Fruit fly (Drosophila melanogaster): Measurements from ENCODE around the gene Cse1.

The Cse1 gene

DNA sequence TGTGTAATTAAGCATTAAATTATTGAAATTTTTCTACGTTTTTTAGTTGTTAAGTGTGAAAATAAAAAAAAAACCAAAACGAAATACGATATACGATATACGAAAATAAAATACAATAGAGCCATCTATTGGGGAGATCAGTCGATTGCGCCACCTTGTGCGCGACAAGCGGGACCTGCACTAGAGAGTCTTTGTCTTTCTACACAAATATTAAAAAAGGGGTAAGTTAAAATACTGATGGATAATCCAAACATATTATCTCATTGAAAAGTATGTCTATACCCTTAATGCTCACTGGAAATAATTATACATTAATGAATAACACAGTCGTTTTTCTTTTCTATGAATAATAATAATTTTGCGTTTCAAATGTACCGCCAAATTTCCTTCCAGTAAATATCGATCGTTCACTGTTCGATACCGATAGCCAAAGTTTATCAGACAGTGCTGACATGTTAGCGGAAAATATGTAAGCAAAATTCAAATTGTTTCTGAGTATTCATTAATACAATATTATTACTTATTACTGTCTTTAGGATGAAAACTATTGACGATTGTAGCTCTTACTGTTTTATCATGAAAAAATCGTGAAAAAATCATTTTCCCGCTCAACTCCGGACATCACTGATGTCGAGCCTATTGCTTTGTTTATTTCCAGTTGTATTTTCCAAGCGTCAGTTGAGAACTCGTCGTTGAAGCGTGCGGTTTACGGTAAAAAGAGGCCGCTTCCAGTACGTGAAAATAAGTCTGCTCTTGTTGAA lies 8.8 kb downstream of the Cse1 start, which contains the start of gene mdy (continued):
- TF ChIP-seq hb (GFP tag; IDR thresholded peaks at IDR 0.05; ENCODE audit: partially characterized antibody) (0 out of 3 replicates have a peak, but pooled peaks have one; percentile 15), B-H1 (GFP tag; IDR thresholded peaks at IDR 0.05) (no peak), CG14710 (tag; optimal IDR thresholded peaks at IDR 0.05) (peak; percentile 58), CG33213 (GFP tag; optimal IDR thresholded peaks at IDR 0.05) (peak; percentile 29), CG10431 (GFP tag; optimal IDR thresholded peaks at IDR 0.05) (no peak), dm (GFP tag; optimal IDR thresholded peaks at IDR 0.05) (no peak), pfk (GFP tag; optimal IDR thresholded peaks at IDR 0.05) (no peak), bowl (GFP tag; IDR thresholded peaks at IDR 0.05) (no peak), emc (GFP tag; optimal IDR thresholded peaks at IDR 0.05) (no peak), nmo (GFP tag; optimal IDR thresholded peaks at IDR 0.05) (peak; percentile 57), Dip3 (GFP tag; optimal IDR thresholded peaks at IDR 0.05) (peak; percentile 0), CG12299 (tag; optimal IDR thresholded peaks at IDR 0.05) (peak; percentile 37), CG13296 (GFP tag; optimal IDR thresholded peaks at IDR 0.05) (no peak), YL-1 (GFP tag; optimal IDR thresholded peaks at IDR 0.05) (peak; percentile 36), CG12942 (GFP tag; optimal IDR thresholded peaks at IDR 0.05) (peak; percentile 39), rib (GFP tag; IDR thresholded peaks at IDR 0.05) (no peak), CG34422 (GFP tag; IDR thresholded peaks at IDR 0.05) (peak; percentile 15; the same call in 2 of the 3 replicates), CG43689 (GFP tag; IDR thresholded peaks at IDR 0.05) (no peak), NFAT (GFP tag; IDR thresholded peaks at IDR 0.05) (peak; percentile 86), CG11456 (GFP tag; IDR thresholded peaks at IDR 0.05) (peak; percentile 86), twi (tag; optimal IDR thresholded peaks at IDR 0.05) (no peak), CG16813 (GFP tag; IDR thresholded peaks at IDR 0.05; ENCODE audit: partially characterized antibody) (peak; percentile 52; the same call in 2 of the 3 replicates), fru (optimal IDR thresholded peaks at IDR 0.05) (no peak), CG8388 (GFP tag; optimal IDR thresholded peaks at IDR 0.05) (peak; percentile 52), CG31365 (tag; optimal IDR thresholded peaks at IDR 0.05) (no peak), CG7271 (tag; optimal IDR thresholded peaks at IDR 0.05) (no peak), Mrtf (GFP tag; IDR thresholded peaks at IDR 0.05) (peak; percentile 47; the same call in 1 of the 3 replicates), CG17361 (GFP tag; IDR thresholded peaks at IDR 0.05) (peak; percentile 70; the same call in 2 of the 3 replicates), Hr78 (GFP tag; optimal IDR thresholded peaks at IDR 0.05) (no peak), esg (GFP tag; conservative IDR thresholded peaks at IDR 0.05) (peak; percentile 58), bbx (GFP tag; IDR thresholded peaks at IDR 0.05; ENCODE audit: partially characterized antibody) (peak; percentile 64), Aef1 (GFP tag; IDR thresholded peaks at IDR 0.05) (peak; percentile 47; the same call in 2 of the 3 replicates), vvl (GFP tag; IDR thresholded peaks at IDR 0.05) (peak; percentile 75), onecut (GFP tag; IDR thresholded peaks at IDR 0.05) (peak; percentile 52), Hsf (GFP tag; optimal IDR thresholded peaks at IDR 0.05) (peak; percentile 69), CG17802 (tag; optimal IDR thresholded peaks at IDR 0.05) (no peak), abd-A (tag; optimal IDR thresholded peaks at IDR 0.05) (no peak), CG8924 (tag; optimal IDR thresholded peaks at IDR 0.05) (peak; percentile 74), gem (tag; optimal IDR thresholded peaks at IDR 0.05) (peak; percentile 79), Dbx (GFP tag; IDR thresholded peaks at IDR 0.05) (peak; percentile 49; the same call in 1 of the 3 replicates), danr (GFP tag; IDR thresholded peaks at IDR 0.05) (0 out of 2 replicates have a peak, but pooled peaks have one; percentile 6), MESR4 (GFP tag; optimal IDR thresholded peaks at IDR 0.05) (no peak), CG4617 (GFP tag; optimal IDR thresholded peaks at IDR 0.05; ENCODE audit: borderline replicate concordance) (no peak), sima (GFP tag; optimal IDR thresholded peaks at IDR 0.05) (no peak), HmgZ (tag; optimal IDR thresholded peaks at IDR 0.05) (peak; percentile 55), tll (GFP tag; optimal IDR thresholded peaks at IDR 0.05) (no peak), CG15479 (GFP tag; optimal IDR thresholded peaks at IDR 0.05) (no peak), sd (tag; optimal IDR thresholded peaks at IDR 0.05) (no peak), CG12104 (GFP tag; optimal IDR thresholded peaks at IDR 0.05) (peak; percentile 56)
